Worm (Caenorhabditis elegans) whole organism, L4 larva: ENCODE data around the gene E02C12.10.
A peak's percentile ranks its signal among the peaks of the same experiment; 100 is the strongest.

ENCODE experiments used
- D1046.2 ChIP-seq: fragments of 200-800 bp; sonication (Bioruptor generic); IDR thresholded peaks from 2 replicates; pipeline ENCODE4 v1.3.6; 2022; ENCODE audit warnings: missing genetic modification characterization, missing compliant biosample characterization
- F26F4.8 ChIP-seq: fragments of 200-800 bp; sonication (Bioruptor generic); conservative IDR thresholded peaks from 2 replicates; pipeline ENCODE4 v1.3.6; 2022; ENCODE audit warnings: missing genetic modification characterization, missing compliant biosample characterization
- T20F7.1 ChIP-seq: fragments of 200-800 bp; sonication (Bioruptor generic); optimal IDR thresholded peaks from 2 replicates; lab custom pipeline; 2018; ENCODE audit warnings: mild to moderate bottlenecking, missing genetic modification characterization, missing compliant biosample characterization
- T26A8.4 ChIP-seq: fragments of 200-800 bp; sonication (Bioruptor generic); IDR thresholded peaks from 2 replicates; pipeline ENCODE4 v1.3.6; 2022; ENCODE audit warnings: missing genetic modification characterization, missing compliant biosample characterization
- aha-1 ChIP-seq: fragments of 150-350 bp; peaks from one replicate; lab custom pipeline; 2014; ENCODE audit warnings: missing biosample characterization, missing genetic modification characterization
- aly-2 ChIP-seq: sonication (generic microtip); optimal IDR thresholded peaks from 2 replicates; lab custom pipeline; 2018; ENCODE audit warnings: missing biosample characterization, missing genetic modification characterization
- ama-1 ChIP-seq: fragments of 150-350 bp; optimal IDR thresholded peaks from 2 replicates; lab custom pipeline; 2014; ENCODE audit warnings: inconsistent platforms, mixed read lengths
- arid-1 ChIP-seq: fragments of 200-800 bp; sonication (Bioruptor generic); conservative IDR thresholded peaks from 2 replicates; pipeline ENCODE4 v1.3.6; 2022; ENCODE audit warnings: missing genetic modification reagents, missing genetic modification characterization, missing compliant biosample characterization
- ceh-20 ChIP-seq: fragments of 200-800 bp; sonication (Bioruptor generic); IDR thresholded peaks from 2 replicates; pipeline ENCODE4 v1.3.6; 2022; ENCODE audit warnings: missing genetic modification reagents, missing genetic modification characterization, missing compliant biosample characterization
- daf-16 ChIP-seq, 3 experiments: sonication (generic microtip); optimal IDR thresholded peaks; 2 replicates each; lab custom pipeline; 2016 to 2017; ENCODE audit warnings: missing genetic modification characterization in 3 of 3, missing genetic modification reagents in 3 of 3, mild to moderate bottlenecking in 2 of 3, missing compliant biosample characterization in 2 of 3, missing biosample characterization in 1 of 3, moderate library complexity in 1 of 3
- daf-19 ChIP-seq: fragments of 200-800 bp; sonication (Bioruptor generic); conservative IDR thresholded peaks from 2 replicates; pipeline ENCODE4 v1.3.6; 2022; ENCODE audit warnings: missing genetic modification characterization, missing compliant biosample characterization
- dmd-6 ChIP-seq: fragments of 200-800 bp; sonication (Bioruptor generic); IDR thresholded peaks from 2 replicates; pipeline ENCODE4 v1.3.6; 2022; ENCODE audit warnings: missing genetic modification reagents, missing genetic modification characterization, missing compliant biosample characterization
- dmd-8 ChIP-seq: fragments of 200-800 bp; sonication (Bioruptor generic); IDR thresholded peaks from 2 replicates; pipeline ENCODE4 v1.3.6; 2022; ENCODE audit warnings: missing genetic modification characterization, missing compliant biosample characterization
- dmd-9 ChIP-seq: fragments of 200-800 bp; sonication (Bioruptor generic); IDR thresholded peaks from 2 replicates; pipeline ENCODE4 v1.3.6; 2022; ENCODE audit warnings: missing genetic modification reagents, missing genetic modification characterization, missing compliant biosample characterization
- duxl-1 ChIP-seq: sonication (generic microtip); optimal IDR thresholded peaks from 2 replicates; lab custom pipeline; 2016; ENCODE audit warnings: mild to moderate bottlenecking, missing genetic modification characterization, moderate library complexity, missing compliant biosample characterization; ENCODE audit not compliant: poor library complexity
- dve-1 ChIP-seq: sonication (generic microtip); optimal IDR thresholded peaks from 2 replicates; lab custom pipeline; 2017; ENCODE audit warnings: antibody characterized with exemption, mild to moderate bottlenecking, missing genetic modification characterization, missing compliant biosample characterization; ENCODE audit not compliant: insufficient read depth
- egl-43 ChIP-seq: fragments of 200-800 bp; sonication (Bioruptor generic); IDR thresholded peaks from 2 replicates; pipeline ENCODE4 v1.3.6; 2022; ENCODE audit warnings: missing genetic modification reagents, missing genetic modification characterization, missing compliant biosample characterization
- hif-1 ChIP-seq, 2 experiments: sonication (generic microtip); optimal IDR thresholded peaks; 2 replicates each; lab custom pipeline; 2016 to 2017; ENCODE audit warnings: missing compliant biosample characterization in 2 of 2, missing genetic modification characterization in 2 of 2, missing genetic modification reagents in 2 of 2, missing genotype in 2 of 2, mild to moderate bottlenecking in 1 of 2
- hlh-11 ChIP-seq: fragments of 200-800 bp; sonication (Bioruptor generic); optimal IDR thresholded peaks from 2 replicates; lab custom pipeline; 2018; ENCODE audit warnings: mild to moderate bottlenecking, missing genetic modification characterization, missing compliant biosample characterization
- hlh-30 ChIP-seq: sonication (generic microtip); optimal IDR thresholded peaks from 2 replicates; lab custom pipeline; 2017; ENCODE audit warnings: antibody characterized with exemption, mild to moderate bottlenecking, missing genetic modification characterization, missing compliant biosample characterization; ENCODE audit not compliant: insufficient read depth
- lin-29 ChIP-seq: fragments of 200-800 bp; sonication (Bioruptor generic); IDR thresholded peaks from 2 replicates; pipeline ENCODE4 v1.3.6; 2022; ENCODE audit warnings: missing genetic modification reagents, missing genetic modification characterization, missing compliant biosample characterization
- lin-38 ChIP-seq: fragments of 200-800 bp; sonication (Bioruptor generic); IDR thresholded peaks from 2 replicates; pipeline ENCODE4 v1.3.6; 2022; ENCODE audit warnings: missing genetic modification reagents, missing genetic modification characterization, missing compliant biosample characterization
- lsy-2 ChIP-seq, 2 experiments: fragments of 150-350 bp in 1 of 2; sonication (generic microtip) in 1 of 2; optimal IDR thresholded peaks; 2 replicates each; lab custom pipeline; 2014 to 2017; ENCODE audit warnings: missing biosample characterization in 2 of 2, missing genetic modification characterization in 2 of 2
- mep-1 ChIP-seq: fragments of 150-350 bp; sonication (generic microtip); optimal IDR thresholded peaks from 3 replicates; lab custom pipeline; 2014; ENCODE audit warnings: missing biosample characterization, missing genetic modification characterization
- mes-2 ChIP-seq: sonication (generic microtip); optimal IDR thresholded peaks from 2 replicates; lab custom pipeline; 2016; ENCODE audit warnings: missing genotype, mild to moderate bottlenecking, missing genetic modification characterization, missing compliant biosample characterization; ENCODE audit not compliant: poor library complexity, severe bottlenecking
- nhr-102 ChIP-seq: sonication (generic microtip); optimal IDR thresholded peaks from 2 replicates; lab custom pipeline; 2016; ENCODE audit warnings: mild to moderate bottlenecking, missing genetic modification characterization, moderate library complexity, missing compliant biosample characterization
- nhr-25 ChIP-seq: sonication (generic microtip); optimal IDR thresholded peaks from 2 replicates; lab custom pipeline; 2017; ENCODE audit warnings: missing genetic modification characterization, mild to moderate bottlenecking, missing compliant biosample characterization, antibody characterized with exemption, moderate library complexity, borderline replicate concordance; ENCODE audit not compliant: insufficient read depth
- nhr-28 ChIP-seq: fragments of 150-350 bp; optimal IDR thresholded peaks from 2 replicates; lab custom pipeline; 2014; ENCODE audit warnings: missing biosample characterization, missing genetic modification characterization
- nhr-41 ChIP-seq: fragments of 200-800 bp; sonication (Bioruptor generic); IDR thresholded peaks from 2 replicates; pipeline ENCODE4 v1.3.6; 2022; ENCODE audit warnings: missing genetic modification reagents, missing genetic modification characterization, missing compliant biosample characterization
- nhr-42 ChIP-seq: fragments of 200-800 bp; sonication (Bioruptor generic); IDR thresholded peaks from 2 replicates; pipeline ENCODE4 v1.3.6; 2022; ENCODE audit warnings: missing genetic modification characterization, missing compliant biosample characterization
- sdz-12 ChIP-seq: fragments of 200-800 bp; sonication (Bioruptor generic); optimal IDR thresholded peaks from 2 replicates; lab custom pipeline; 2018; ENCODE audit warnings: mild to moderate bottlenecking, missing genetic modification characterization, missing compliant biosample characterization
- skn-1 ChIP-seq: fragments of 150-350 bp; optimal IDR thresholded peaks from 2 replicates; lab custom pipeline; 2014; ENCODE audit warnings: missing biosample characterization, missing genetic modification characterization
- snpc-1.2 ChIP-seq: fragments of 200-800 bp; sonication (Bioruptor generic); IDR thresholded peaks from 2 replicates; pipeline ENCODE4 v1.3.6; 2022; ENCODE audit warnings: missing genetic modification reagents, missing genetic modification characterization, missing compliant biosample characterization
- tra-1 ChIP-seq: fragments of 200-800 bp; sonication (Bioruptor generic); IDR thresholded peaks from 2 replicates; pipeline ENCODE4 v1.3.6; 2022; ENCODE audit warnings: missing genetic modification reagents, missing genetic modification characterization, missing compliant biosample characterization
- unc-62 ChIP-seq, 3 experiments: fragments of 150-350 bp in 1 of 3; sonication (generic microtip); optimal IDR thresholded peaks in 2 of 3; peaks in 1 of 3; 1 replicate in 1 of 3; 2 replicates in 2 of 3; lab custom pipeline; 2014 to 2017; ENCODE audit warnings: missing biosample characterization in 3 of 3, missing genetic modification characterization in 3 of 3, missing genetic modification reagents in 3 of 3, missing genotype in 1 of 3

E02C12.10 gene

ce11 chrV:9338452-9338851, 39.8 kb downstream of the E02C12.10 start:
- TF ChIP-seq arid-1 (no peak), duxl-1 (peak; percentile 71), nhr-41 (GFP tag; lab: Robert Waterston, UW) (no peak), nhr-102 (tag; lab: Kevin White, UChicago) (peak; percentile 59), egl-43 (peak; percentile 71), daf-19 (GFP tag; lab: Robert Waterston, UW) (no peak), hif-1 (tag; optimal IDR thresholded peaks at IDR 0.05; lab: Kevin White, UChicago) (peak in 1 of 2 experiments; percentile 32), nhr-25 (tag; lab: Kevin White, UChicago) (peak; percentile 24), D1046.2 (peak; percentile 48; the same call in 1 of the 2 replicates), aha-1 (tag; lab: Kevin White, UChicago) (peak; percentile 96), F26F4.8 (GFP tag; lab: Robert Waterston, UW) (0 out of 2 replicates have a peak, but pooled peaks have one; percentile 31), ama-1 (peak; percentile 96), sdz-12 (peak; percentile 31), nhr-42 (GFP tag; lab: Robert Waterston, UW) (peak; percentile 73; the same call in 1 of the 2 replicates), mep-1 (tag; lab: Kevin White, UChicago) (peak; percentile 52), dmd-8 (GFP tag; lab: Robert Waterston, UW) (0 out of 2 replicates have a peak, but pooled peaks have one; percentile 36), skn-1 (tag; lab: Kevin White, UChicago) (no peak), snpc-1.2 (GFP tag; lab: Robert Waterston, UW) (no peak; the same call in 1 of the 2 replicates), lin-38 (GFP tag; lab: Robert Waterston, UW) (peak; percentile 41; the same call in 1 of the 2 replicates), T26A8.4 (GFP tag; lab: Robert Waterston, UW) (peak; percentile 86), hlh-11 (peak; percentile 6), daf-16 (GFP tag; optimal IDR thresholded peaks at IDR 0.05; lab: Kevin White, UChicago) (no peak), daf-16 (tag; optimal IDR thresholded peaks at IDR 0.05; lab: Kevin White, UChicago) (peak; percentile 29), lsy-2 (tag; optimal IDR thresholded peaks at IDR 0.05; lab: Kevin White, UChicago) (peak in 1 of 2 experiments; percentile 41), dmd-9 (GFP tag; lab: Robert Waterston, UW) (0 out of 2 replicates have a peak, but pooled peaks have one; percentile 14), T20F7.1 (peak; percentile 23), dmd-6 (GFP tag; lab: Robert Waterston, UW) (no peak), mes-2 (tag; lab: Kevin White, UChicago) (peak; percentile 64), lin-29 (GFP tag; lab: Robert Waterston, UW) (0 out of 2 replicates have a peak, but pooled peaks have one; percentile 22)
- TF ChIP-seq, all 104 proteins: peak for 22

DNA sequence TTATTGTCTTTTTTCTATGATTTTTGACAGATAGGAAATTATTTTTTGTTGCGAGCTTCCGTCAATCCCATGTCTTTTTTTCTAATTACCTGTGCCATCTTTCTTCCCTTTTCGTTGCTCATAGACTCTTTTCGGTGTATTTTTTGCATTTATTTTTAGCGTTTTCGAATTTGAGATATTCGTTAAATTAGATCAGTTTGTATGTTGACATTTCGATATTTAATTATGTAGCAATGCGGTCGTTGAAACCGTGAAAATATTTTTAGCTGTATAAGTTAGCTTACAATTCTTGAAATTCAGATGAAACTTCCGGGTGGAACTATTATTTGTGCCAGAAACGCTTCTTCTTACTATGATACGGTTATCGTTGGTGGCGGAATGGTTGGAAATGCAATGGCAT, 41.7 kb downstream of the E02C12.10 start, which contains the start of gene coq-6:
Gene coq-6, plus strand, starts transcription at position 301 of the 400 bp plus-strand sequence.
- TF ChIP-seq unc-62 (GFP tag; optimal IDR thresholded peaks at IDR 0.05 in 1 of 2; lab: Kevin White, UChicago) (no peak), unc-62 (tag; optimal IDR thresholded peaks at IDR 0.05; lab: Kevin White, UChicago) (no peak), aha-1 (tag; lab: Kevin White, UChicago) (peak; percentile 69)

- TF ChIP-seq aly-2 (tag; lab: Kevin White, UChicago) (no peak), dmd-6 (GFP tag; lab: Robert Waterston, UW) (peak; percentile 75), lsy-2 (tag; optimal IDR thresholded peaks at IDR 0.05; lab: Kevin White, UChicago) (no peak), daf-16 (GFP tag; optimal IDR thresholded peaks at IDR 0.05; lab: Kevin White, UChicago) (no peak), daf-16 (tag; optimal IDR thresholded peaks at IDR 0.05; lab: Kevin White, UChicago) (peak; percentile 20), nhr-25 (tag; lab: Kevin White, UChicago) (no peak), tra-1 (GFP tag; lab: Robert Waterston, UW) (0 out of 2 replicates have a peak, but pooled peaks have one; percentile 35), ceh-20 (GFP tag; lab: Robert Waterston, UW) (peak; percentile 62; the same call in 1 of the 2 replicates), dve-1 (tag; lab: Kevin White, UChicago) (peak; percentile 8), T20F7.1 (peak; percentile 85), hlh-11 (peak; percentile 29), hlh-30 (peak; percentile 14), nhr-28 (tag; lab: Kevin White, UChicago) (peak; percentile 4), unc-62 (GFP tag; optimal IDR thresholded peaks at IDR 0.05 in 1 of 2; lab: Kevin White, UChicago) (peak in 1 of 2 experiments; percentile 30), unc-62 (tag; optimal IDR thresholded peaks at IDR 0.05; lab: Kevin White, UChicago) (no peak), nhr-102 (tag; lab: Kevin White, UChicago) (no peak)
Measured at ce11 chrV:9334216-9334615, 44.0 kb downstream of the E02C12.10 start, which contains the start of gene ucp-4. Gene ucp-4, plus strand, starts transcription at chrV:9334298.
